Fruit fly (Drosophila melanogaster): ENCODE data around the gene CG4119.

DNA sequence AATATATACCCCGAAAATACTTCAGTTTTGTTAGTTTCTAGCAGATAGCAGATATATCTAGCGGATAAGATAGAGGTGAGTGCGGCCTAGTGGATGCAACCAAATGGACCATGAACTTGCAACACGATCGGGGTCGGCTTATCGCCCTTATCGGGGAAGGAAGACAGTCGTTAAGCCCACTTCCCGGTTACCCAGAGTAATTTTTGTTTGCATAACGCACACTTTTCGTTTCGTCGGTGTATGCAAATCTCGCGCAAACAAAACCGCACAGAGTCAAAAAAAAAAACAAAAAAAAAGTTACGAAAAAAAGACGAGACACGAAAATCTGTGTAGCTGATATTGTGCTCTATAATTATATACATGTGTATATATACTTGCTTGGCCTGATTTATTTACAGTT lies 47.1 kb downstream of the CG4119 start:
- TF ChIP-seq CG6813 (GFP tag; optimal IDR thresholded peaks at IDR 0.05) (no peak), ems (GFP tag; optimal IDR thresholded peaks at IDR 0.05) (no peak), bbx (GFP tag; IDR thresholded peaks at IDR 0.05; ENCODE audit: partially characterized antibody) (no peak), CG10147 (GFP tag; optimal IDR thresholded peaks at IDR 0.05) (no peak), D (optimal IDR thresholded peaks at IDR 0.05) (no peak), D (GFP tag; optimal IDR thresholded peaks at IDR 0.05) (no peak), ERR (GFP tag; optimal IDR thresholded peaks at IDR 0.05) (no peak), bcd (GFP tag; optimal IDR thresholded peaks at IDR 0.05) (no peak), Six4 (GFP tag; optimal IDR thresholded peaks at IDR 0.05) (no peak)

Measured in whole organism, embryonic.